Fruit fly (Drosophila melanogaster) S2 (cell line): ENCODE measurements around the gene TpnC25D.

Experiments
- CG8478 ChIP-seq: fragments of >200 bp; optimal IDR thresholded peaks from 2 replicates; lab custom pipeline; 2018
- CTCF ChIP-seq, 2 experiments: fragments of >200 bp; optimal IDR thresholded peaks; 2 replicates each; lab custom pipeline; 2018

DNA sequence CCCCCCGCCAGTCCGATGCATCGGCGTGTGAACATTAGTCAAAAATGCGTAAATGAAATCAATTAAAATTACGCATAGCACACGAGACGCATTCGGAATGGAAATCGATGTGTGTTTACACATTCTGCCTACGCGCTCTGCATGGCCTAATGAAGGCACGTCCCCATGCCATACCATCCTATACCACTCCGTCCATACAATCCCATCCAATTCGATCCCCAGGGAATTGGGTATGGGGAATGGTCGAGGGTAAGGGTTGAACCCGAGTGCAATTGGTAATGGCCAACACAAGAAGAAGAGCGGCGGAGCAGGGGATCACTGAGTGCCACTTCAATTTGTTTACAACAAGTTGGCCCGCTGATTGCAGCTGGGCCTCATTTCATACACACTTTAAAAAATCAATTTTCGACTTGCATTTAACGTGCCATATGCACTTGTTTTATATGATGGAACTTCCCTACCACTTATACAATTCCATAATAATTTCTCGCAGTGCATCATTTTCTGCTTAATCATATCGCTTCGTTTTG lies 28.9 kb downstream of the TpnC25D start:
- TF ChIP-seq CTCF (optimal IDR thresholded peaks at IDR 0.05; lab: Kevin White, UChicago) (no peak), CG8478 (lab: Kevin White, UChicago) (no peak)
